Worm (Caenorhabditis elegans) whole organism, midembryonic: ENCODE measurements around the gene mlc-6.

ENCODE experiments used
- T22C8.4 ChIP-seq: fragments of 200-800 bp; sonication (Bioruptor generic); IDR thresholded peaks from 2 replicates; pipeline ENCODE4 v1.3.6; 2022; ENCODE audit warnings: missing genetic modification characterization, missing compliant biosample characterization
- cog-1 ChIP-seq: sonication (generic microtip); optimal IDR thresholded peaks from 2 replicates; lab custom pipeline; 2016; ENCODE audit warnings: missing genetic modification characterization, missing compliant biosample characterization
- flt-1 ChIP-seq: fragments of 200-800 bp; sonication (Bioruptor generic); IDR thresholded peaks from 2 replicates; pipeline ENCODE4 v1.3.6; 2022; ENCODE audit warnings: missing genetic modification characterization, missing compliant biosample characterization
- klf-2 ChIP-seq: fragments of 200-800 bp; sonication (Bioruptor generic); conservative IDR thresholded peaks from 2 replicates; pipeline ENCODE4 v1.3.6; 2022; ENCODE audit warnings: missing genetic modification reagents, missing genetic modification characterization, missing compliant biosample characterization
- med-1 ChIP-seq: sonication (generic microtip); optimal IDR thresholded peaks from 2 replicates; lab custom pipeline; 2017; ENCODE audit warnings: missing genetic modification characterization, mild to moderate bottlenecking, missing compliant biosample characterization, antibody characterized with exemption, missing genetic modification reagents; ENCODE audit not compliant: insufficient read depth
- ref-1 ChIP-seq: fragments of 200-800 bp; sonication (Bioruptor generic); conservative IDR thresholded peaks from 2 replicates; pipeline ENCODE4 v1.3.6; 2022; ENCODE audit warnings: missing genetic modification reagents, missing genetic modification characterization, missing compliant biosample characterization
- tab-1 ChIP-seq: fragments of 200-800 bp; sonication (Bioruptor generic); IDR thresholded peaks from 2 replicates; pipeline ENCODE4 v1.3.6; 2022; ENCODE audit warnings: missing genetic modification characterization, missing compliant biosample characterization
- ztf-23 ChIP-seq: fragments of 200-800 bp; sonication (Bioruptor generic); IDR thresholded peaks from 2 replicates; pipeline ENCODE4 v1.3.6; 2022; ENCODE audit warnings: missing genetic modification reagents, missing genetic modification characterization, missing compliant biosample characterization
- ztf-29 ChIP-seq: fragments of 200-800 bp; sonication (Bioruptor generic); IDR thresholded peaks from 2 replicates; pipeline ENCODE4 v1.3.6; 2022; ENCODE audit warnings: missing genetic modification reagents, missing genetic modification characterization, missing compliant biosample characterization

ce11 chrX:14267170-14267569, 20.8 kb upstream of the mlc-6 start:
- TF ChIP-seq med-1 (GFP tag; lab: Kevin White, UChicago): no peak
- TF ChIP-seq klf-2: no peak
- TF ChIP-seq ztf-29 (GFP tag; lab: Robert Waterston, UW): no peak
- no peak for TF ChIP-seq flt-1 (GFP tag; lab: Robert Waterston, UW)
- no peak for TF ChIP-seq cog-1 (tag; lab: Kevin White, UChicago)
- TF ChIP-seq tab-1: no peak
- no peak for TF ChIP-seq ref-1 (GFP tag; lab: Robert Waterston, UW)
- no peak for TF ChIP-seq T22C8.4
- no peak for TF ChIP-seq ztf-23 (GFP tag; lab: Robert Waterston, UW)
